Fruit fly (Drosophila melanogaster): ENCODE measurements around the gene CG10646.
A peak's percentile ranks its signal among the peaks of the same experiment; 100 is the strongest.

CG10646 gene

DNA sequence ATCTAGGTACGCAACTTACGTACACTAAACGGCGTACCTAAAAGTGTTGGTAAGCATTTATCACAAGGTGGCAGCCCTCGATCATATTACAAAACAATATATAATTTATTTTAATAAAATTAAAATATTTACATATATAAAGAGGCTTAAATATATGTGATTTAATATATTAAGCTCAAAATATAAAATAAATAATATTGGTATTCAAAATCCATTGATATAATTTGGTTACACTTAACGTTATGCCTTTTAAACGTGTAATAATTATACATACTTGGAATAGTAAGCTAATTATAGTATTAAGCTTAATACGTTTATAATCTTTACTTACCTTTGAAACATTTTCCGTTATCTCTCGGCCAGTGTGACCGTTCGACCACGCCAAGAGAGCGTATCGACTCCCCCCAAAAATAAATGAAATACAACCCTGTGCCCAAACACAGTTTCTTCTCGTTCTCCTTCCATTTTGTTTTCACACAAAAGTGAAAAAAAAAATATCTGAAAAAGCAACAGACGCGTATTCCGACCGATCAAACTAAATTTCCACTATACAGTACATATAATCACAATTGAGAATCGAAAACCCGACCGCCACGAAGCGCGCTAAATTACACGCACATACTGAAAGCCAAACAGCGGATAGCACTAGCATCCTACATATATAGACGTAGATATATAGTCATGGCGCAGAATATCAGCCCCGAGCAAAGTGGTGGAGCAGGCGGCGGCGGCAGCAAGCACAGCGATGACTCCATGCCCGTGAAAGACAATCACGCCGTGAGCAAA lies at the start of gene CG10646, which contains the start of gene vih:
Gene CG10646, minus strand, starts transcription at position 30 of the 786 bp plus-strand sequence.
Gene vih, plus strand, starts transcription at position 428 of the 786 bp plus-strand sequence.
- no peak for TF ChIP-seq noc (tag; optimal IDR thresholded peaks at IDR 0.05)

DNA sequence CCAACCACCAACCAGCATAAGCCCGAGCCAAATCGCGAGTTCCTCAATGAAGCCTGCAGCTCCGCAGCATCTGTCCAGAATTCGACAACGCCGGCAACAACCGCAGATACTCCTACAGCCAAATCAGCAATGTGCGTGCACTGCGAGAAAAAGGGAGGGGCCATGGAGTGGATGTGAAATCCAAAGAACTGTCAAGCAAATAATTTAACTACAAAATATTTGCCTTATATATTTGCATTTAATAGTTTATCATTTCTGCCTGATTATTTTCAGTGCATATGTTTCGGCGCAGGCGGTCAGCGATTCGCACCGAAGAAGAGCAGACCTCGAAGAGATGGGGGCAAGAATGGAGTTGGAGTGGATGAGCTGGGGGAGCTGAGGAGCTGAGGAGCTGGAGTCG lies 48.0 kb upstream of the CG10646 start:
- no peak for TF ChIP-seq noc (tag; optimal IDR thresholded peaks at IDR 0.05)

DNA sequence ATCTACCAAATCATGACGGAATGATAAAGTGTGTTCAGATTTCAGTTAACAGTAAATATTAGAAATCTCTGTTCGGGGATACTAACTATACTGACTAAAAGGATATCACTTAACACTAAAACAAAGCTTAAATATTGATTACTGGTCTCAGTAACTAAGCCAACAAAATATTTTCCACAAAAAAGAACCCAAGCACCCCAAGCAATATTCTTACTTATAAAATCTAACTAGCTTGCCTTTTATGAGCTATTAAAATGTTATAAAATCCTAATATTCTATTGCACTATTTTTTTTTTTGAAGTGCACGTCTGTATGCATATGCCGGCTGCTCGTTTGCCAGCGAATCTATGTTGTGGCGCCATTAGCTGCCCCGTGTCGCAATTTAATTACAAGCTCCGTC lies 45.8 kb upstream of the CG10646 start:
- no peak for TF ChIP-seq noc (tag; optimal IDR thresholded peaks at IDR 0.05)

DNA sequence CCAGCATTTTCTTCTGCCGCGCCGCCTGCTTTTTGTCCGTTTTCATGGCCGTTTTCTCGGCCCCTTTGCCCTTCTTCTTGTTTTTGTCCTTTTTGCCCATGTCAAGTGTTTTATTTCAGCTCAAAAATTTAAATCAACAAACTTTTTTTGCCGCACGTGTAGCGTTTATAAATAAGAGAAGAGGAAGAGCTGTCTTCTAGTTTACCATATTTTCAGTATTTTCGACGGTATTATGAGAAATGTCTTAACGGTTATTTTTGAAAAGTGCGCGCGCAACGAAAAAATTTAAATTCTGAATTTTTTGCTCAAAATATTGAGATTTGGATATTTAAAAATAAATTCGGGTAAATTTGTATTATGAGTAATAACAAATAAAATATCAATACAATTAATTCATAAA lies 33.4 kb upstream of the CG10646 start, which contains the start of gene CG4069:
Gene CG4069, minus strand, starts transcription at position 193 of the 400 bp plus-strand sequence.
- TF ChIP-seq noc (tag; optimal IDR thresholded peaks at IDR 0.05): no peak

dm6 chr3L:12534318-12534717 lies 30.6 kb upstream of the CG10646 start, which contains the start of gene Pmm2:
Pmm2 (plus strand) TSS chr3L:12534590.
- TF ChIP-seq noc (tag; optimal IDR thresholded peaks at IDR 0.05): no peak

DNA sequence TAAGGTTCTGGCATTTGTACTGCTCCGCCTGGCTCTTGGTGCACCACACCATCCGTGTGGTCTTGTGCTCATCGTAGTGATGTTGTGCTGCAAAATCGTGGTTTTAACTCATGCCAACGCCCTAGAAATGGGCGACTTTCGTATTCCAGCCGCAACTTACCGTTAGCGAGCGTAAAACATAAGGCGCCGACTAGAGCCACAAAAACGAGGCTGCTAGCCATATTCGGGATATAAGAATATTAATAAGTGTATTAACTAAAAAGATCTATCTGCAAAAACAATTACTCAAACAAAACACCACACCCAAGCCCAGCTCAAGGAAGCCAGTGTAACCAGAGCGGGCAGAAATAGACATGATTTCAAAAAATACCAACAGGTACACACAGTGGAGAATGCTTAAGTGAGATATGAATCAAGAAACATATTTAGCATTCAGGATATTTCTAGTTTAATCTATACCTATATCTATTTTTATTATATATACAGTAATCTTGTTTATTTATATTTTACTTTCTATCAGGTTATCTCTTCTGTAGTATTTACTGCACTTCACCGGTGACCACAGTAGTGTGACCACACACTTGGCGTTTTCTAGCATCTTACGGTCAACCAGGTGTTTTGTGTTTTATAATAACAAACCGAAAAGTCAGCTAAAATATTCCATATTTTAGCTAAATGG lies 29.8 kb upstream of the CG10646 start, which contains the start of the genes Tsf2 and CG34242:
Gene Tsf2, minus strand, starts transcription at position 333 of the 679 bp plus-strand sequence.
Gene CG34242, plus strand, starts transcription at position 605 of the 679 bp plus-strand sequence.
- no peak for TF ChIP-seq noc (tag; optimal IDR thresholded peaks at IDR 0.05)

DNA sequence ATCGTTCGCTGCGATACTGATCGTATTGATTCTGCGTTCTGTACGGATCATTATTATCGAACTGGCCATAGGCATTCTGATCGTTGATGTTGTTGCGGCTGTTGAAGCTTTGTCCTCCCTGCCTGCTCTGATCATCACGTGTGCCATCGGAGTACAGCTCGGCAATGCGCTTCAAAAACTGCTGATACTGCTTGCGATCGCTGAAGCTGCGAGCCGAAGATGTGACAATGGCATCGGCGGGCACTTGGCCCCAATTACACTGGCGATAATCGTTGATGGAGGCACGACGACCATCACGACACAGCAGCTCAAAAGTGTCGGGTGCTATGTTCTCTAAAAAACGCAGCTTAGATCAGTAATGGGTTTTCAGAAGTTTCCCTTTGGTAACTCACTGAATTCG lies 28.5 kb upstream of the CG10646 start:
- TF ChIP-seq noc (tag; optimal IDR thresholded peaks at IDR 0.05): no peak

DNA sequence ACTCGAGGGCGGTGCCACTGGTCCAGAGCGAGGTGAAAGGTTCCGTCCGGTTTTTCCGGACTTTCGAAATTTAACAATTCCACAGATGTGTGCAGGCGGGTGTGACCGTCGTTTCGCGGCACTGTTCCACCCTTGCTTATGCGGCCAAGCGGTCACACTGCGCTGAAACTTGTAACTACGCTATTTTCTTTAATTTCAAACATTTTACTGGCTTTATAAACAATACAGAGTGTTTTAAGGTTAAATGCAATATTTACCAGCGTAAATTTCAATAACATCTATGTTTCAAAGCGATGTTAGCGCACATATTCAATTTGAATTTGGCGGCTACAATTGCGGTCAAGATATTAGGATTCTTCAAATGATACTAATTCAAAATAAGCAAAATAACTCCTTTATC lies 26.4 kb upstream of the CG10646 start, which contains the start of gene nst:
Gene nst, minus strand, starts transcription at position 128 of the 400 bp plus-strand sequence.
- TF ChIP-seq noc (tag; optimal IDR thresholded peaks at IDR 0.05): no peak

- TF ChIP-seq noc (tag; optimal IDR thresholded peaks at IDR 0.05): no peak
Observed at dm6 chr3L:12529431-12530007, 25.8 kb upstream of the CG10646 start.

DNA sequence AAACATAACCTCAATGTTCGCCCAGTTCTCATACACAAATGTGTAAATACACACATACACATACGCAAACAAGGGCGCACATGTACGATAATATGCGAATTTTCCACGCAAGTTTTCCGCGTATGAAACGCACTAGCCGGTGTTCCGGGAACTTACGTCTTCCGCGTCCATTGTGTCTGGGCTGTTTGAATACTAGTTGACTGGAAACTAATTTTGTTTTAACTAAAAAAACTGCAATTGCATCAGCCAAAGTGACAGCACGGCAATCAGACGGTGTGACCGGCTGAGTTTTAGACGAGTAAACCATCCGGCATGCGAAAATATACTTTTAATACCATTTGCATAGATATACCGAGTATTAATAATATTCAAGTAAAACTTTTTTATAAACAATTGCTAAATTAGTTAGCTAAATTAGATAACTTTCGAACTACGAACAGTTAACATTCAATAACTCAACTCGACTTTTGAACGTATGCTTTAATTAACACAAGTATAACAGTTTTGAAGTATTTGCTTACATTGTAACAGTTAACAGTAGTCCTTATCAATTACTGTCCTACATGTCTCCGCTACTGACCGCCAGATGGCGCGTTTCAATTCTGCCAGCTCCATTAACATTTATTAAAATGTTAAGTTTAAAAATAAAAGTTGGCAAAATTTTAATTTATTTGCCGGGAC lies 22.9 kb upstream of the CG10646 start, which contains the start of gene eIF2beta:
Gene eIF2beta, minus strand, starts transcription at position 299 of the 681 bp plus-strand sequence.
- peak; percentile 28 for TF ChIP-seq noc (tag; optimal IDR thresholded peaks at IDR 0.05)

dm6 chr3L:12523941-12524340 lies 20.2 kb upstream of the CG10646 start, which contains the start of the genes ver and Gcn5:
ver (plus strand) TSS chr3L:12523987.
Gcn5 (minus strand) TSS chr3L:12524014.
- peak; percentile 94 for TF ChIP-seq noc (tag; optimal IDR thresholded peaks at IDR 0.05)

DNA sequence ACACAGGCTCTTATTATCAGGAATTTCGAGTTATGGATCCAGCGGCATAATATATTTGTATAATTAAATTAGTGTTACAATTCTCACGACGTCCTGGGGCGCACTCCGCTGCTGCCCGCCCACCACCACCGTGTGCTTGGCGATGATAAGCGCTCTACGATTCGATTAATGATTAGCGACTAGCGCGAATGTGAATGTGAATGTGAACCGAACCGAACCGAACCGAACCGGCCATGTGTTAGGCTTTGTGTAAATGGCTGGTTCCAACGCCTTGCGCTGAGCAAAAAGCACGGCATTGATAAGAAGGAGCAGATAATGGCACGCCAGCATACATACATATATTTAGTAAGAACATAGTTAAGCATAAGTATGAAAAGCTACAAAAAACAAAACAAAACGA lies 15.6 kb upstream of the CG10646 start:
- no peak for TF ChIP-seq noc (tag; optimal IDR thresholded peaks at IDR 0.05)

DNA sequence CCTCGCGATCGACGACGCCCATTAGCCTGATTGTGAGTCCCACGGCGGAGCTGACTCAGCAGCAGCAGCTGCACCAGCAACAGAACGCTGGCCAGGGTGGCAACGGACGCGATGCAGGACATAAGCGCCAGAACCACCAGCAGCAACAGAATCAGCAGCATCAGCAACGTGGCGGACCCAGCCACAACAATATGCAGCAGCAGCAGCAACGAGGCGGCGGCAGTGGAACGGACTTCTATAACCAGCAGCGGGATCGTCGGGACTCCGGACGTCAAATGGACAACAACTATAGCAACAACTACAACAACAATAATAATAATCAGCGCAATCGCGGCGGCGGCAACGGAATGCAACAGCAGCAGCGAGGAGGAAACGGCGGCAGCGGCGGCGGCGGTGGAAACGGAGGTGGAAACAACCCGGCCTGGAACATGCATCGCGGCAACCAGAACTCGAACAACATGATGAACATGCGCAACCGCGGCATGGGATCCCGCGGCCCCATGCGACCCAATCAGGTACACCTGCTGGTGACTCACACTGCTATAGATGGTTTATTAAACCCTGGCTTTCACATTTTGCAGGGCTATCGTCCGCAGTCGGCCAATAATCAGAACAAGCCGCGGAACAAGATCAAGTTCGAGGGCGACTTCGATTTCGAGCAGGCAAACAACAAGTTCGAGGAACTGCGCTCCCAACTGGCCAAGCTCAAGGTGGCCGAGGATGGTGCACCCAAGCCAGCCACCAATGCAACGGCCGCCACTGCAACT lies 13.9 kb upstream of the CG10646 start:
- TF ChIP-seq noc (tag; optimal IDR thresholded peaks at IDR 0.05): no peak

- no peak for TF ChIP-seq noc (tag; optimal IDR thresholded peaks at IDR 0.05)
Observed at dm6 chr3L:12515691-12516455, 12.2 kb upstream of the CG10646 start.

Measured in whole organism, larva.